Worm (Caenorhabditis elegans): Measurements from ENCODE around the gene C38D9.2.

The C38D9.2 gene

ce11 chrV:17566850-17567249, at the start of gene C38D9.2:
C38D9.2 (plus strand) TSS chrV:17567150.
- TF ChIP-seq elt-1 (tag; optimal IDR thresholded peaks at IDR 0.05; ENCODE audit: borderline replicate concordance, insufficient read depth) (no peak), M03D4.4 (tag; optimal IDR thresholded peaks at IDR 0.05) (no peak), hlh-1 (tag; optimal IDR thresholded peaks at IDR 0.05) (no peak), ceh-83 (GFP tag; optimal IDR thresholded peaks at IDR 0.05) (no peak), nhr-237 (tag; optimal IDR thresholded peaks at IDR 0.05) (no peak), snpc-4 (tag; optimal IDR thresholded peaks at IDR 0.05) (no peak), flh-1 (GFP tag; optimal IDR thresholded peaks at IDR 0.05) (no peak), tbx-8 (GFP tag; optimal IDR thresholded peaks at IDR 0.05) (no peak), unc-62 (GFP tag; optimal IDR thresholded peaks at IDR 0.05) (no peak)

- TF ChIP-seq mab-5 (tag; optimal IDR thresholded peaks at IDR 0.05) (no peak), snpc-4 (tag; optimal IDR thresholded peaks at IDR 0.05) (no peak), hlh-1 (tag; optimal IDR thresholded peaks at IDR 0.05) (no peak), unc-62 (GFP tag; optimal IDR thresholded peaks at IDR 0.05) (no peak), M03D4.4 (tag; optimal IDR thresholded peaks at IDR 0.05) (no peak), drap-1 (GFP tag; optimal IDR thresholded peaks at IDR 0.05) (no peak), nhr-28 (tag; optimal IDR thresholded peaks at IDR 0.05) (no peak), nhr-237 (tag; optimal IDR thresholded peaks at IDR 0.05) (no peak), ceh-39 (tag; optimal IDR thresholded peaks at IDR 0.05) (no peak), ceh-83 (GFP tag; optimal IDR thresholded peaks at IDR 0.05) (no peak), ceh-43 (GFP tag; optimal IDR thresholded peaks at IDR 0.05) (no peak)
These were observed 46.2 kb upstream of the C38D9.2 start, which contains the start of gene fbxa-136 for ce11 chrV:17520735-17521134. fbxa-136 (plus strand) TSS chrV:17521035.

- TF ChIP-seq pha-4 (tag; optimal IDR thresholded peaks at IDR 0.05), result no peak
- TF ChIP-seq nhr-12 (tag; optimal IDR thresholded peaks at IDR 0.05), result no peak
- TF ChIP-seq ceh-83 (GFP tag; optimal IDR thresholded peaks at IDR 0.05), result no peak
- TF ChIP-seq nhr-76 (tag; optimal IDR thresholded peaks at IDR 0.05), result no peak
- TF ChIP-seq sem-2 (GFP tag; optimal IDR thresholded peaks at IDR 0.05), result no peak
These were observed 39.2 kb upstream of the C38D9.2 start, which contains the start of gene srz-90 for ce11 chrV:17527729-17528128. srz-90 (plus strand) TSS chrV:17528029.

- TF ChIP-seq ham-2 (GFP tag; optimal IDR thresholded peaks at IDR 0.05) (no peak), lin-13 (tag; optimal IDR thresholded peaks at IDR 0.05) (no peak), ceh-39 (tag; optimal IDR thresholded peaks at IDR 0.05) (no peak), elt-1 (tag; optimal IDR thresholded peaks at IDR 0.05; ENCODE audit: borderline replicate concordance, insufficient read depth) (no peak), unc-39 (tag; optimal IDR thresholded peaks at IDR 0.05) (no peak), lin-32 (GFP tag; optimal IDR thresholded peaks at IDR 0.05) (no peak), bed-3 (GFP tag; optimal IDR thresholded peaks at IDR 0.05) (no peak), mls-2 (tag; optimal IDR thresholded peaks at IDR 0.05) (no peak), sptf-1 (tag; optimal IDR thresholded peaks at IDR 0.05) (no peak), lsy-2 (tag; optimal IDR thresholded peaks at IDR 0.05) (no peak), nhr-28 (tag; optimal IDR thresholded peaks at IDR 0.05) (no peak), sem-2 (GFP tag; optimal IDR thresholded peaks at IDR 0.05) (no peak), unc-120 (tag; optimal IDR thresholded peaks at IDR 0.05; ENCODE audit: poor library complexity, severe bottlenecking) (no peak), flh-1 (GFP tag; optimal IDR thresholded peaks at IDR 0.05) (no peak), ceh-43 (GFP tag; optimal IDR thresholded peaks at IDR 0.05) (no peak), ces-1 (GFP tag; optimal IDR thresholded peaks at IDR 0.05) (no peak), tbx-8 (GFP tag; optimal IDR thresholded peaks at IDR 0.05) (no peak), mab-5 (tag; optimal IDR thresholded peaks at IDR 0.05) (no peak)
These were observed 36.5 kb upstream of the C38D9.2 start, which contains the start of gene C18D4.12 for ce11 chrV:17530486-17530885. C18D4.12 (minus strand) TSS chrV:17530586.

ce11 chrV:17531410-17531809, 35.5 kb upstream of the C38D9.2 start, which contains the start of gene C18D4.4:
C18D4.4 (minus strand) TSS chrV:17531510.
- no peak for TF ChIP-seq cnd-1 (tag; optimal IDR thresholded peaks at IDR 0.05)
- no peak for TF ChIP-seq mls-2 (tag; optimal IDR thresholded peaks at IDR 0.05)
- no peak for TF ChIP-seq nhr-237 (tag; optimal IDR thresholded peaks at IDR 0.05)
- no peak for TF ChIP-seq nhr-2 (tag; optimal IDR thresholded peaks at IDR 0.05)
- TF ChIP-seq hlh-1 (tag; optimal IDR thresholded peaks at IDR 0.05), result no peak
- TF ChIP-seq ceh-83 (GFP tag; optimal IDR thresholded peaks at IDR 0.05), result no peak
- TF ChIP-seq nhr-12 (tag; optimal IDR thresholded peaks at IDR 0.05), result no peak
- TF ChIP-seq nhr-76 (tag; optimal IDR thresholded peaks at IDR 0.05), result no peak
- no peak for TF ChIP-seq mep-1 (tag; optimal IDR thresholded peaks at IDR 0.05)
- TF ChIP-seq sem-2 (GFP tag; optimal IDR thresholded peaks at IDR 0.05), result no peak
- no peak for TF ChIP-seq tbx-8 (GFP tag; optimal IDR thresholded peaks at IDR 0.05)
- TF ChIP-seq bed-3 (GFP tag; optimal IDR thresholded peaks at IDR 0.05), result no peak
